Fruit fly (Drosophila melanogaster) whole organism, prepupa: ENCODE results near the gene CG13607.

Experiments used
- CG10631 ChIP-seq: fragments of 200-800 bp; sonication (Bioruptor generic); optimal IDR thresholded peaks from 2 replicates; lab custom pipeline; 2016; ENCODE audit warnings: missing biosample characterization, missing genetic modification characterization
- CG11294 ChIP-seq: fragments of 200-800 bp; sonication (Bioruptor generic); IDR thresholded peaks from 2 replicates; pipeline ENCODE4 v1.3.6; 2022; ENCODE audit warnings: missing biosample characterization, missing genetic modification characterization
- Hr39 ChIP-seq: fragments of 200-800 bp; sonication (Bioruptor generic); optimal IDR thresholded peaks from 2 replicates; lab custom pipeline; 2016; ENCODE audit warnings: missing biosample characterization, missing genetic modification characterization
- Sox15 ChIP-seq: fragments of 200-800 bp; sonication (Bioruptor generic); optimal IDR thresholded peaks from 3 replicates; lab custom pipeline; 2016; ENCODE audit warnings: missing biosample characterization, missing genetic modification characterization
- salr ChIP-seq, 2 experiments: fragments of 200-800 bp; sonication (Bioruptor generic); optimal IDR thresholded peaks; 3 replicates each; lab custom pipeline; 2016 to 2018; ENCODE audit warnings: missing biosample characterization in 2 of 2, missing genetic modification characterization in 2 of 2, mild to moderate bottlenecking in 1 of 2

DNA sequence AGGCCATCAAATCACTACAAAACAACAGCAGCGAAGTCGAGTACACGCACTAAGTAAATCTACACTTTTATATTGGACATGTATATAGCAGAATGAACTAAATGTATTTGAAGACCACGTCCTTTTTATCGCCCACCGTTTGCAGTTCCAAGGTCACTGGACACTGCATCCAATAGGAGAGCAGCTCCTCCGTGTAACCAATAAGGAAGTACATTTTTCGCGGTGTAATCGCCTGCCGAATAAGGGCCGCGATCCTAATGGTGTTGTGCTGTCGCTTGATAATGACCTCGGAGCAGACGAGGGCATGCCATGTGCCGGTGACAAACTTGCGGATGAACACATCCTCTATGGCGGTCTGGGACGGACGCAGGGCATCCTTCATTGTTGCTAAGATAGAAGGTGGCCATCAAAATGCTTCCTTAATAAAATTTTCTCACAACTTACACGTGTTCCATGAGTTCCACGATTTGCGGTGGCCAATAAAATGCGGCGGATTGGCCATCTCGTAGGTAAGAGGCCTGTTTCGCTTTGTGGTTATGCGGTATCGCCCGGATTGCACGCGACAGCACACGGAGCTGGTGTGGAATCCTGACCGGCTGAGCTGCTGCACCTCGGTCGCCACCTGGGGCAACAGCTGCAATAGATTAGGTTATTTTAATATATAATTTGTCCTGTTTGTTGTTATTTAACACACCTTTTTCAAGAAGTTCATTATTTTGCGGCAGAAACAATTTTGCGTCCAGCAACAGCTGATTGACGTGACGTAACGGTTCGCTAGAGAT lies 46.8 kb upstream of the CG13607 start, which contains the start of gene mRpS24:
- TF ChIP-seq Sox15 (GFP tag; lab: Kevin White, UChicago), result no peak
- no peak for TF ChIP-seq salr (GFP tag; optimal IDR thresholded peaks at IDR 0.05; lab: Kevin White, UChicago)
- no peak for TF ChIP-seq CG10631 (GFP tag; lab: Kevin White, UChicago)
- no peak for TF ChIP-seq Hr39 (GFP tag; lab: Kevin White, UChicago)
- TF ChIP-seq CG11294 (GFP tag; lab: Robert Waterston, UW), result no peak
